Worm (Caenorhabditis elegans) whole organism, L2 larva: ENCODE data around the gene mrp-5.

Experiments
- R02D3.7 ChIP-seq: fragments of 150-350 bp; optimal IDR thresholded peaks from 2 replicates; lab custom pipeline; 2014; ENCODE audit warnings: missing biosample characterization, missing genetic modification characterization
- lin-39 ChIP-seq: fragments of 150-350 bp; optimal IDR thresholded peaks from 2 replicates; lab custom pipeline; 2014; ENCODE audit warnings: missing biosample characterization, missing genetic modification reagents, missing genetic modification characterization
- nhr-77 ChIP-seq: fragments of 150-350 bp; optimal IDR thresholded peaks from 2 replicates; lab custom pipeline; 2014; ENCODE audit warnings: missing biosample characterization, missing genetic modification characterization
- unc-39 ChIP-seq: fragments of 150-350 bp; optimal IDR thresholded peaks from 2 replicates; lab custom pipeline; 2014; ENCODE audit warnings: missing biosample characterization, missing genetic modification characterization
- ztf-4 ChIP-seq: fragments of 150-350 bp; optimal IDR thresholded peaks from 2 replicates; lab custom pipeline; 2014; ENCODE audit warnings: missing biosample characterization, missing genetic modification characterization

ce11 chrX:14951797-14952196, 5.7 kb upstream of the mrp-5 start:
- TF ChIP-seq unc-39 (tag; lab: Kevin White, UChicago): no peak
- no peak for TF ChIP-seq lin-39 (tag; lab: Kevin White, UChicago)
- no peak for TF ChIP-seq nhr-77 (tag; lab: Kevin White, UChicago)
- TF ChIP-seq ztf-4 (tag; lab: Kevin White, UChicago): no peak
- no peak for TF ChIP-seq R02D3.7 (tag; lab: Kevin White, UChicago)
